Fruit fly (Drosophila melanogaster) whole organism, embryonic: ENCODE measurements around the gene CG14684.
A peak's percentile ranks its signal among the peaks of the same experiment; 100 is the strongest.

Experiments
- Asciz ChIP-seq: fragments of 200-800 bp; sonication (Bioruptor generic); optimal IDR thresholded peaks from 2 replicates; lab custom pipeline; 2017; ENCODE audit warnings: missing biosample characterization, mild to moderate bottlenecking, missing genetic modification characterization, missing genetic modification reagents
- BEAF-32 ChIP-seq: fragments of 200-800 bp; sonication (Bioruptor generic); optimal IDR thresholded peaks from 3 replicates; lab custom pipeline; 2017; ENCODE audit warnings: missing biosample characterization, missing genetic modification characterization, mild to moderate bottlenecking, moderate library complexity, missing genetic modification reagents
- Bgb ChIP-seq: fragments of 200-800 bp; sonication (Bioruptor generic); IDR thresholded peaks from 2 replicates; pipeline ENCODE4 v1.3.6; 2022; ENCODE audit warnings: missing biosample characterization, missing genetic modification characterization; ENCODE audit not compliant: partially characterized antibody
- Bteb2 ChIP-seq: fragments of 200-800 bp; sonication (Bioruptor generic); optimal IDR thresholded peaks from 2 replicates; lab custom pipeline; 2016; ENCODE audit warnings: missing biosample characterization, missing genetic modification characterization
- CG10366 ChIP-seq: fragments of 200-800 bp; sonication (Bioruptor generic); IDR thresholded peaks from 2 replicates; pipeline ENCODE4 v1.3.6; 2022; ENCODE audit warnings: missing biosample characterization, missing genetic modification characterization
- CG10462 ChIP-seq: fragments of 200-800 bp; sonication (Bioruptor generic); optimal IDR thresholded peaks from 2 replicates; lab custom pipeline; 2016; ENCODE audit warnings: missing biosample characterization, missing genetic modification characterization
- CG10979 ChIP-seq: fragments of 200-800 bp; sonication (Bioruptor generic); optimal IDR thresholded peaks from 2 replicates; lab custom pipeline; 2018; ENCODE audit warnings: missing biosample characterization, mild to moderate bottlenecking, missing genetic modification characterization, moderate library complexity
- CG11560 ChIP-seq: fragments of 200-800 bp; sonication (Bioruptor generic); IDR thresholded peaks from 3 replicates; pipeline ENCODE4 v1.3.6; 2022; ENCODE audit warnings: missing biosample characterization, missing genetic modification characterization
- CG12391 ChIP-seq: fragments of 200-800 bp; sonication (Bioruptor generic); optimal IDR thresholded peaks from 3 replicates; lab custom pipeline; 2018; ENCODE audit warnings: missing biosample characterization, mild to moderate bottlenecking, missing genetic modification characterization, moderate library complexity
- CG13424 ChIP-seq: fragments of 200-800 bp; sonication (Bioruptor generic); optimal IDR thresholded peaks from 2 replicates; lab custom pipeline; 2019; ENCODE audit warnings: missing biosample characterization, mild to moderate bottlenecking, missing genetic modification characterization, moderate library complexity
- CG15011 ChIP-seq: fragments of 200-800 bp; sonication (Bioruptor generic); optimal IDR thresholded peaks from 3 replicates; lab custom pipeline; 2018; ENCODE audit warnings: missing biosample characterization, mild to moderate bottlenecking, missing genetic modification characterization
- CG17328 ChIP-seq: fragments of 200-800 bp; sonication (Bioruptor generic); IDR thresholded peaks from 2 replicates; pipeline ENCODE4 v1.3.6; 2022; ENCODE audit warnings: missing biosample characterization, missing genetic modification characterization
- CG17829 ChIP-seq: fragments of 200-800 bp; optimal IDR thresholded peaks from 2 replicates; lab custom pipeline; 2019; ENCODE audit warnings: missing biosample characterization, mild to moderate bottlenecking, missing genetic modification characterization, moderate library complexity
- CG18619 ChIP-seq: fragments of 200-800 bp; sonication (Bioruptor generic); optimal IDR thresholded peaks from 3 replicates; lab custom pipeline; 2017; ENCODE audit warnings: missing biosample characterization, mild to moderate bottlenecking, missing genetic modification characterization
- CG2678 ChIP-seq: fragments of 200-800 bp; sonication (Bioruptor generic); optimal IDR thresholded peaks from 3 replicates; lab custom pipeline; 2019; ENCODE audit warnings: missing biosample characterization, mild to moderate bottlenecking, missing genetic modification characterization, moderate library complexity
- CG2712 ChIP-seq: fragments of 200-800 bp; optimal IDR thresholded peaks from 3 replicates; lab custom pipeline; 2019; ENCODE audit warnings: missing biosample characterization, mild to moderate bottlenecking, missing genetic modification characterization, moderate library complexity
- CG33557 ChIP-seq: fragments of 200-800 bp; sonication (Bioruptor generic); optimal IDR thresholded peaks from 2 replicates; lab custom pipeline; 2019; ENCODE audit warnings: missing biosample characterization, mild to moderate bottlenecking, missing genetic modification characterization, moderate library complexity
- CG4328 ChIP-seq: fragments of 200-800 bp; sonication (Bioruptor generic); optimal IDR thresholded peaks from 3 replicates; lab custom pipeline; 2017; ENCODE audit warnings: missing biosample characterization, missing genetic modification reagents, missing genetic modification characterization
- CG43689 ChIP-seq: fragments of 200-800 bp; sonication (Bioruptor generic); IDR thresholded peaks from 2 replicates; pipeline ENCODE4 v1.3.6; 2022; ENCODE audit warnings: missing biosample characterization, missing genetic modification characterization
- CG4854 ChIP-seq: fragments of 200-800 bp; sonication (Bioruptor generic); optimal IDR thresholded peaks from 2 replicates; lab custom pipeline; 2016; ENCODE audit warnings: missing biosample characterization, missing genetic modification characterization, inconsistent platforms
- CG5180 ChIP-seq: fragments of 200-800 bp; sonication (Bioruptor generic); optimal IDR thresholded peaks from 3 replicates; lab custom pipeline; 2017; ENCODE audit warnings: missing biosample characterization, missing genetic modification characterization, mild to moderate bottlenecking, moderate library complexity, missing genetic modification reagents
- CG5953 ChIP-seq: fragments of 200-800 bp; sonication (Bioruptor generic); IDR thresholded peaks from 2 replicates; pipeline ENCODE4 v1.3.6; 2022; ENCODE audit warnings: missing biosample characterization, missing genetic modification characterization
- CG8359 ChIP-seq: fragments of 200-800 bp; sonication (Bioruptor generic); optimal IDR thresholded peaks from 2 replicates; lab custom pipeline; 2017; ENCODE audit warnings: missing biosample characterization, mild to moderate bottlenecking, missing genetic modification characterization, borderline replicate concordance
- CHES-1-like ChIP-seq: fragments of 200-800 bp; sonication (Bioruptor generic); optimal IDR thresholded peaks from 2 replicates; lab custom pipeline; 2016; ENCODE audit warnings: missing biosample characterization, missing genetic modification characterization
- D19B ChIP-seq: fragments of 200-800 bp; sonication (Bioruptor generic); optimal IDR thresholded peaks from 2 replicates; lab custom pipeline; 2017; ENCODE audit warnings: missing biosample characterization, mild to moderate bottlenecking, missing genetic modification characterization
- Gsc ChIP-seq: fragments of 200-800 bp; sonication (Bioruptor generic); IDR thresholded peaks from 2 replicates; pipeline ENCODE4 v1.3.6; 2022; ENCODE audit warnings: missing biosample characterization, missing genetic modification characterization
- HLH54F ChIP-seq: fragments of 200-800 bp; sonication (Bioruptor generic); optimal IDR thresholded peaks from 3 replicates; lab custom pipeline; 2016; ENCODE audit warnings: missing biosample characterization, missing genetic modification characterization
- Hmr ChIP-seq: fragments of 200-800 bp; sonication (Bioruptor generic); optimal IDR thresholded peaks from 3 replicates; lab custom pipeline; 2017; ENCODE audit warnings: mild to moderate bottlenecking, missing biosample characterization, missing genetic modification reagents, missing genetic modification characterization
- Hr39 ChIP-seq: fragments of >200 bp; optimal IDR thresholded peaks from 2 replicates; lab custom pipeline; 2017
- Xrp1 ChIP-seq: fragments of 200-800 bp; sonication (Bioruptor generic); IDR thresholded peaks from 2 replicates; pipeline ENCODE4 v1.3.6; 2022; ENCODE audit warnings: missing biosample characterization, missing genetic modification characterization
- bsh ChIP-seq, 2 experiments: fragments of 200-800 bp; sonication (Bioruptor generic); optimal IDR thresholded peaks; 2 replicates each; lab custom pipeline; 2017 to 2018; ENCODE audit warnings: mild to moderate bottlenecking in 2 of 2, missing biosample characterization in 2 of 2, missing genetic modification characterization in 2 of 2, moderate library complexity in 1 of 2
- btn ChIP-seq: fragments of 200-800 bp; sonication (Bioruptor generic); optimal IDR thresholded peaks from 2 replicates; lab custom pipeline; 2016; ENCODE audit warnings: missing biosample characterization, missing genetic modification characterization
- crp ChIP-seq, 2 experiments: fragments of 200-800 bp; sonication (Bioruptor generic); optimal IDR thresholded peaks; 2 replicates in 1 of 2; 3 replicates in 1 of 2; lab custom pipeline; 2017; ENCODE audit warnings: missing biosample characterization in 2 of 2, missing genetic modification characterization in 2 of 2, mild to moderate bottlenecking in 1 of 2, moderate library complexity in 1 of 2
- gt ChIP-seq: fragments of 200-800 bp; sonication (Bioruptor generic); IDR thresholded peaks from 2 replicates; pipeline ENCODE4 v1.3.6; 2022; ENCODE audit warnings: missing biosample characterization, missing genetic modification characterization
- hbn ChIP-seq: fragments of 200-800 bp; sonication (Bioruptor generic); IDR thresholded peaks from 2 replicates; pipeline ENCODE4 v1.3.6; 2022; ENCODE audit warnings: missing biosample characterization, missing genetic modification characterization; ENCODE audit not compliant: partially characterized antibody
- jing ChIP-seq: fragments of 200-800 bp; sonication (Bioruptor generic); optimal IDR thresholded peaks from 2 replicates; lab custom pipeline; 2018; ENCODE audit warnings: missing biosample characterization, mild to moderate bottlenecking, missing genetic modification characterization
- jumu ChIP-seq: fragments of 200-800 bp; sonication (Bioruptor generic); optimal IDR thresholded peaks from 3 replicates; lab custom pipeline; 2016; ENCODE audit warnings: missing biosample characterization, missing genetic modification characterization
- oc ChIP-seq: fragments of 200-800 bp; sonication (Bioruptor generic); optimal IDR thresholded peaks from 2 replicates; lab custom pipeline; 2018; ENCODE audit warnings: missing biosample characterization, mild to moderate bottlenecking, missing genetic modification characterization, moderate library complexity
- onecut ChIP-seq: fragments of 200-800 bp; sonication (Bioruptor generic); IDR thresholded peaks from 2 replicates; pipeline ENCODE4 v1.3.6; 2022; ENCODE audit warnings: missing biosample characterization, missing genetic modification characterization
- pfk ChIP-seq: fragments of 200-800 bp; sonication (Bioruptor generic); optimal IDR thresholded peaks from 2 replicates; lab custom pipeline; 2018; ENCODE audit warnings: missing biosample characterization, mild to moderate bottlenecking, missing genetic modification characterization, moderate library complexity
- phol ChIP-seq: fragments of 200-800 bp; sonication (Bioruptor generic); optimal IDR thresholded peaks from 3 replicates; lab custom pipeline; 2018; ENCODE audit warnings: missing biosample characterization, mild to moderate bottlenecking, missing genetic modification characterization, moderate library complexity
- prd ChIP-seq, 3 experiments: fragments of >200 bp in 2 of 3; fragments of 200-800 bp in 1 of 3; sonication (Bioruptor generic) in 1 of 3; optimal IDR thresholded peaks in 2 of 3; IDR thresholded peaks in 1 of 3; 2 replicates in 2 of 3; 3 replicates in 1 of 3; pipeline versions ENCODE4 v1.3.6 to Lab custom; 2017 to 2022; ENCODE audit warnings: missing biosample characterization in 1 of 3, missing genetic modification characterization in 1 of 3
- sens ChIP-seq: fragments of 200-800 bp; sonication (Bioruptor generic); peaks from one replicate; lab custom pipeline; 2016; ENCODE audit warnings: missing biosample characterization, missing genetic modification characterization
- so ChIP-seq: fragments of 200-800 bp; sonication (Bioruptor generic); IDR thresholded peaks from 3 replicates; pipeline ENCODE4 v1.3.6; 2022; ENCODE audit warnings: missing biosample characterization, missing genetic modification characterization
- tll ChIP-seq, 2 experiments: fragments of 200-800 bp in 1 of 2; fragments of >200 bp in 1 of 2; sonication (Bioruptor generic) in 1 of 2; optimal IDR thresholded peaks; 2 replicates each; lab custom pipeline; 2017 to 2019; ENCODE audit warnings: missing biosample characterization in 2 of 2, missing genetic modification characterization in 2 of 2, mild to moderate bottlenecking in 1 of 2, moderate library complexity in 1 of 2
- twi ChIP-seq: fragments of 200-800 bp; optimal IDR thresholded peaks from 2 replicates; lab custom pipeline; 2019; ENCODE audit warnings: missing biosample characterization, mild to moderate bottlenecking, missing genetic modification characterization, moderate library complexity
- zen ChIP-seq: fragments of 200-800 bp; sonication (Bioruptor generic); optimal IDR thresholded peaks from 3 replicates; lab custom pipeline; 2018; ENCODE audit warnings: missing biosample characterization, mild to moderate bottlenecking, missing genetic modification characterization, moderate library complexity
- zf30C ChIP-seq: fragments of 200-800 bp; sonication (Bioruptor generic); optimal IDR thresholded peaks from 3 replicates; lab custom pipeline; 2018; ENCODE audit warnings: missing biosample characterization, mild to moderate bottlenecking, missing genetic modification characterization

Gene CG14684

DNA sequence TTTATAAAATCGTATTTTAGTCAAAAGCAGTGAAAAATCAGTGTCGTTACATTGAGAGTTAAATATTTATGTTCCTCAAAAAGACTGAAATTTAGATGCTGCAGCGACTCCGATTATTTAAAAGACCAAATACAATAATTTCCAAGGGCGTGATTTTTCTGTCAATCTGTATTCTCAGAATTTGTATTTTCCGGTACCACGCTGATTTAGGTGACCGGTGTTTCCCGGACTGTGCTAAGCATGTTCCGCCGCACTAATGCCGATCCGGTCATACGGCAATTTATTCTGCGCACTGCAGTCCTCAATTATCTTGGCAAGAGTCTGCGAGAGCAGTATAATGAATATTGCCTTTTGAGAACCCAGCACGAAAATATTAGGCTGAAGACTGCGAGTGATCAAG, at the start of gene CG14684, which contains the start of gene CG31467:
Gene CG14684, plus strand, starts transcription at position 212 of the 400 bp plus-strand sequence.
Gene CG31467, minus strand, starts transcription at position 101 of the 400 bp plus-strand sequence.
- TF ChIP-seq crp (GFP tag; optimal IDR thresholded peaks at IDR 0.05; lab: Kevin White, UChicago) (no peak), CG4328 (GFP tag; lab: Kevin White, UChicago) (no peak), CHES-1-like (GFP tag; lab: Kevin White, UChicago) (no peak), so (no peak), CG43689 (no peak), btn (GFP tag; lab: Kevin White, UChicago) (no peak), CG10366 (GFP tag; lab: Robert Waterston, UW) (no peak), CG2678 (tag; lab: Kevin White, UChicago) (no peak), BEAF-32 (no peak), tll (GFP tag; optimal IDR thresholded peaks at IDR 0.05; lab: Kevin White, UChicago) (no peak), Gsc (GFP tag; lab: Robert Waterston, UW) (no peak), gt (GFP tag; lab: Robert Waterston, UW) (no peak), jing (GFP tag; lab: Kevin White, UChicago) (no peak)
- TF ChIP-seq, all 482 proteins: peak for 0

DNA sequence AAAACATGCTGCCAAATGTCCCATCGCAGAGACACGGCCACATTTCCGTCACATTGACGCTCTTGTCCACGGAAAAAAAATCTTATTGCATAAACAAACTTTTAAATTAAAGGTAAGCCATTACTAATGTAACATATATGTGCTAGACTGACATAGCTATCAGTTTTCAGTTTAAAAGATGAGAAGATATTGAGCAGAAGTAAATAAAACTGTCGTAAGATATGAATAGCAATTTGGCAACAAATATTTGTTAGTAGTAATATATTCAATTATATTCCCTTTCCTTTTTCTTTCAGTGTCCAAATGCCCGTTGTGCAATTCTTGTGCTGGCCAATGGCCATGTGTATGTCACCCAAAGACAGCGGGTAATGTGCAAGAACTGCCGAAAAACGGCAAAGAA, 48.0 kb upstream of the CG14684 start:
- no peak for TF ChIP-seq CG10462 (GFP tag; lab: Kevin White, UChicago)
- TF ChIP-seq bsh (GFP tag; optimal IDR thresholded peaks at IDR 0.05; lab: Kevin White, UChicago): no peak
- TF ChIP-seq CG11560 (tag; lab: Robert Waterston, UW): no peak
- no peak for TF ChIP-seq Asciz (GFP tag; lab: Kevin White, UChicago)
- TF ChIP-seq CG5953 (GFP tag; lab: Robert Waterston, UW): no peak
- TF ChIP-seq Hr39 (lab: Kevin White, UChicago): no peak
- TF ChIP-seq D19B (GFP tag; lab: Kevin White, UChicago): no peak
- TF ChIP-seq oc (tag; lab: Kevin White, UChicago): no peak
- TF ChIP-seq zf30C (GFP tag; lab: Kevin White, UChicago): peak; percentile 1
- no peak for TF ChIP-seq CG12391 (tag; lab: Kevin White, UChicago)
- peak; percentile 74 for TF ChIP-seq sens (GFP tag; lab: Kevin White, UChicago)
- TF ChIP-seq CG18619 (GFP tag; lab: Kevin White, UChicago): no peak
- TF ChIP-seq Xrp1 (GFP tag; lab: Robert Waterston, UW): 0 out of 2 replicates have a peak, but pooled peaks have one; percentile 24
- 0 out of 2 replicates have a peak, but pooled peaks have one; percentile 12 for TF ChIP-seq CG17328 (GFP tag; lab: Robert Waterston, UW)
- TF ChIP-seq CG5180 (GFP tag; lab: Kevin White, UChicago): no peak
- peak; percentile 5 for TF ChIP-seq phol (tag; lab: Kevin White, UChicago)
- no peak for TF ChIP-seq HLH54F (GFP tag; lab: Kevin White, UChicago)
- no peak for TF ChIP-seq CG13424
- TF ChIP-seq jumu: no peak
- TF ChIP-seq onecut (GFP tag; lab: Robert Waterston, UW): no peak
- no peak for TF ChIP-seq prd (optimal IDR thresholded peaks at IDR 0.05; lab: Kevin White, UChicago)
- peak; percentile 45; the same call in 2 of the 3 replicates for TF ChIP-seq prd (GFP tag; IDR thresholded peaks at IDR 0.05; lab: Robert Waterston, UW)
- no peak for TF ChIP-seq CG4854 (GFP tag; lab: Kevin White, UChicago)
- TF ChIP-seq CG8359: no peak
- TF ChIP-seq CG17829 (tag; lab: Kevin White, UChicago): peak; percentile 10
- no peak for TF ChIP-seq Bteb2
- peak; percentile 48 for TF ChIP-seq zen (tag; lab: Kevin White, UChicago)
- TF ChIP-seq CG15011: no peak
- TF ChIP-seq CG10979 (tag; lab: Kevin White, UChicago): peak; percentile 34
- TF ChIP-seq hbn (GFP tag; lab: Robert Waterston, UW): no peak
- TF ChIP-seq Hmr (GFP tag; lab: Kevin White, UChicago): no peak
- TF ChIP-seq twi (tag; lab: Kevin White, UChicago): peak; percentile 75
- TF ChIP-seq pfk (GFP tag; lab: Kevin White, UChicago): no peak
- TF ChIP-seq Bgb (GFP tag; lab: Robert Waterston, UW): no peak
- no peak for TF ChIP-seq btn (GFP tag; lab: Kevin White, UChicago)
- no peak for TF ChIP-seq CG33557 (GFP tag; lab: Kevin White, UChicago)
- TF ChIP-seq CG2712 (tag; lab: Kevin White, UChicago): peak; percentile 27
- TF ChIP-seq, all 482 proteins: peak for 11
